Worm (Caenorhabditis elegans) whole organism, young adult: ENCODE results near the gene F17C11.4.
A peak's percentile ranks its signal among the peaks of the same experiment; 100 is the strongest.

Source experiments
- B0035.1 ChIP-seq: sonication (generic microtip); optimal IDR thresholded peaks from 2 replicates; lab custom pipeline; 2016; ENCODE audit warnings: missing genetic modification characterization, mild to moderate bottlenecking, missing compliant biosample characterization, missing genotype, missing genetic modification reagents
- B0261.1 ChIP-seq: sonication (generic microtip); optimal IDR thresholded peaks from 2 replicates; lab custom pipeline; 2016; ENCODE audit warnings: mild to moderate bottlenecking, missing genetic modification characterization, moderate library complexity, missing compliant biosample characterization
- Y67H2A.10 ChIP-seq: fragments of 200-800 bp; sonication (Bioruptor generic); conservative IDR thresholded peaks from 2 replicates; pipeline ENCODE4 v1.3.6; 2022; ENCODE audit warnings: missing genetic modification reagents, missing genetic modification characterization, missing compliant biosample characterization
- attf-3 ChIP-seq: fragments of 200-800 bp; sonication (Bioruptor generic); conservative IDR thresholded peaks from 2 replicates; pipeline ENCODE4 v1.3.6; 2022; ENCODE audit warnings: missing genetic modification reagents, missing genetic modification characterization, missing compliant biosample characterization
- madf-6 ChIP-seq: fragments of 200-800 bp; sonication (Bioruptor generic); IDR thresholded peaks from 2 replicates; pipeline ENCODE4 v1.3.6; 2022; ENCODE audit warnings: missing genetic modification reagents, missing genetic modification characterization, missing compliant biosample characterization
- mcd-1 ChIP-seq: fragments of 200-800 bp; sonication (Bioruptor generic); IDR thresholded peaks from 2 replicates; pipeline ENCODE4 v1.3.6; 2022; ENCODE audit warnings: missing genetic modification reagents, missing genetic modification characterization, missing compliant biosample characterization
- nfya-1 ChIP-seq: sonication (generic microtip); optimal IDR thresholded peaks from 2 replicates; lab custom pipeline; 2017; ENCODE audit warnings: antibody characterized with exemption, missing compliant biosample characterization, missing genetic modification characterization, borderline replicate concordance; ENCODE audit not compliant: insufficient read depth
- pha-4 ChIP-seq: fragments of 150-350 bp; sonication (generic microtip); optimal IDR thresholded peaks from 2 replicates; lab custom pipeline; 2014; ENCODE audit warnings: missing biosample characterization, missing genetic modification reagents, missing genetic modification characterization
- sea-2 ChIP-seq: fragments of 200-800 bp; sonication (Bioruptor generic); IDR thresholded peaks from 2 replicates; pipeline ENCODE4 v1.3.6; 2022; ENCODE audit warnings: missing genetic modification characterization, missing compliant biosample characterization

DNA sequence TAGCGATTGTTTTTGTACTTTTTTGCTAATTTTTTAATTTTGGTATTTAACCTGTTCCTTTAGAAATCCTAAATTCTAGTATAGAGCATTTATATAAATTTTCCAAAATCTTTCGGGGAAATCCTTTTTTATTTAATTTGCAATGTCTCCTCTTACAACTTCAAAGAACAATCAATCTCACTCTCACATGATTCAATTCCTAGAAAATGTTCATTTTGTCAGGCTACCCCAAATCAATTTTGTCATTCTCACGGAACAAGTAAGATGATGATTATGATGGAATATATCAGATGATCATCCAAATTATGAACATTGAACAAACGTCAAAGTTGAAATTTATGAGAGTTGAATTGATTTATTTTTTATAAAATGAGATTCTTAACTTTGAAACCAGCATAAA is 14.4 kb upstream of the F17C11.4 start:
- TF ChIP-seq pha-4 (no peak), nfya-1 (tag; lab: Kevin White, UChicago) (no peak), attf-3 (GFP tag; lab: Robert Waterston, UW) (no peak), Y67H2A.10 (no peak), sea-2 (GFP tag; lab: Robert Waterston, UW) (no peak), B0261.1 (no peak), B0035.1 (no peak), mcd-1 (0 out of 2 replicates have a peak, but pooled peaks have one; percentile 21), madf-6 (GFP tag; lab: Robert Waterston, UW) (no peak)
